Fruit fly (Drosophila melanogaster) Kc167 (cell line): ENCODE measurements around the gene CG3823.

Source experiments
- Myc ChIP-seq: fragments of >200 bp; optimal IDR thresholded peaks from 2 replicates; lab custom pipeline; 2017; ENCODE audit warnings: missing external identifiers
- Sin3A ChIP-seq: fragments of >200 bp; optimal IDR thresholded peaks from 2 replicates; lab custom pipeline; 2018; ENCODE audit warnings: missing external identifiers
- h ChIP-seq: fragments of >200 bp; optimal IDR thresholded peaks from 3 replicates; lab custom pipeline; 2018; ENCODE audit warnings: missing external identifiers
- insv ChIP-seq: fragments of >200 bp; optimal IDR thresholded peaks from 3 replicates; lab custom pipeline; 2018; ENCODE audit warnings: missing external identifiers
- psq ChIP-seq: fragments of >200 bp; optimal IDR thresholded peaks from 2 replicates; lab custom pipeline; 2017; ENCODE audit warnings: missing external identifiers
- ttk ChIP-seq: sonication (Bioruptor generic); optimal IDR thresholded peaks from 2 replicates; lab custom pipeline; 2017; ENCODE audit warnings: missing external identifiers

CG3823 gene

DNA sequence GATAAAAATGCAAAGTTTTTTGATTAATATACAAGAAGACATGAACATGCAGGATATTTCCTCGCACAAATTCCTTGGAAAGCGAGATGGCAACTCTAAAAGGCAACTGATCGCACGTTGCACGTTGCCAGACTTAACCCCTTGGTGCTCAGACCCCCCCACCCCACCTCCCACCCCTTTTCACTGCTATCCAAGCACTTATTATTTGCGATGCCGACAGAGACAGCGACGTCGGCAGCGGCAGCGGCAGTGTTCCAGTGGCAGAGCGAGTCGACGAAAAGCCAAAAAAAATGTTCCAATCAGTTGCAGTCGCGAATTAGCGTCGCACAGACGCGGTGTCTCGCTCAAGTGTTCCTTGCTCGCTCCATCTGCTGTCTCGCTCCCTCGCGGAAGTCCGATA lies at the start of gene CG3823:
Gene CG3823, plus strand, starts transcription at position 301 of the 400 bp plus-strand sequence.
- TF ChIP-seq h (lab: Kevin White, UChicago): no peak
- TF ChIP-seq psq (lab: Kevin White, UChicago): no peak
- no peak for TF ChIP-seq ttk
- TF ChIP-seq insv: no peak
- no peak for TF ChIP-seq Sin3A

DNA sequence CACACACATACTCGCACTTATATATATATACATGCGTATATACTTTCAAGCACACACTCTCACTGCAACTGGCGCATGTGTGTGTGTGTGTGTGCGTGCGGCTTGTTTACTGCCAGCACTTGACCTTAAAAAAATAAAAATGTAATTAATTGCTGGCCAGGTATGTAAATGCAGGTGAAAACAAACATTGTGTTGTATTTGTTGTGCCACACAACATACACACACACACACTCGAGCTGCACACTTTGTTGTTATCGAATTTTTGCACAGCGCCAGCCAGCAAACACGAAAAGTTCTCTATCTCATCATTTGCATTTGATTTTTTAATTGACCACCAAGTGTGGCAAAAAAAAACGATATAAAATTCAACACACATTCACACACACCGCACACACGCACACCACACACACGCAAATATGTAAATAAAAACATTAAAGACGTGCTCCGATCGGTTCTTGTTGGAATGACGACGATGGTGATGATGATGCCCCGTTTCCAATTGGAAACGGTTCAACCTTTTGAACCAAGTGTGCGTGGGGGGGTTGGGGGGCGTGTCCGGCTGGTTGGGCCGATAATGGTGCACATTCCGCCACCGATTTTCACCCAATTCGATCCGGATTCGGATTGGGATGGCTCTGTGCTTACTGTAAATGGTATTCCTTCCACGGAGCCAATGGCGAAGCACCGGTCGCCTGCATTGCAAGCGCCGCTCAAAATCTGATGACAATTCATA lies 49.0 kb upstream of the CG3823 start:
- TF ChIP-seq ttk: no peak
- TF ChIP-seq h (lab: Kevin White, UChicago): no peak
- TF ChIP-seq insv: no peak
- no peak for TF ChIP-seq Sin3A
- no peak for TF ChIP-seq Myc
- TF ChIP-seq psq (lab: Kevin White, UChicago): no peak

DNA sequence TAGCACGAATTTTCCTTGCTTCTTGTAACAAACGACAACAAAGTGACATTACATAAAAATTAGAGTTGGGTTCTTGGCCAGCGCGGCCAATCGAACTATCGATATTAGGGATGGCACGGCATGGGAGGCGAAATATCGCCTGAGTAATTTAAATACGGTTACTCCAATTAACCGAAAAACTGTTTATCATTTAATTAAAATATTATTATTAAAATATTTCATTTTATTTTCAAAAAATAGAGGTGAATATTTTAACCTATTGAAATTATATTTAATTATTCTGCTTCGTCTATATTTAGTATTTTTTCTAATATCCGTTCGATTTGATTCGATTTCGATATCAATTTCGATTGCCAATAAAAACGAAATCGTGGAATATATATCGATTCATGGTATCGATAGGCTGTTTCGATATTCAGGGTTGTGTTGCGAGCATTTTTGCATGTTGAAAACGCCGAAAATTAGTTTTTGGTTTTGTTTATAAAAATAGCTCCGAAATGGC lies 48.3 kb upstream of the CG3823 start, which contains the start of the genes Rbcn-3A and Spx:
Gene Rbcn-3A, minus strand, starts transcription at position 74 of the 502 bp plus-strand sequence.
Gene Spx, plus strand, starts transcription at position 409 of the 502 bp plus-strand sequence.
- TF ChIP-seq Sin3A (no peak), h (lab: Kevin White, UChicago) (no peak), ttk (no peak), Myc (no peak), insv (no peak)

DNA sequence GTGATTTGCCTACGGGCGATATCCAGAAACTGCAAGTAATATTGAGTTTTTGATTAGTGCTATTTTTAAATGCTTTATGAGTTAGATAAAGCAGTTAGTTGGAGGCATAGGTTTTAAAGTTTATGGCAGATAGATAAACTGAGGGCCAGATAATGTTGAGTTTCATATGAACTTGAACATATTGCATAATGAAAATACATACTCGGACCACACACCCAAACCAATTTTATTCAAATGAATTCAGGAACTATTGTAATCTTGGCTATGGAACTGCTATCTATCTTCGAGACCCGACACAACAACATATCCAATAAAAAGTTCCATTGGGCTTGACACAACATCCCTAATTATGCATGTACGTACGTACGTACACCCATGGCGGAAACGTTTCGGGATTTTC lies 44.1 kb upstream of the CG3823 start:
- TF ChIP-seq h (lab: Kevin White, UChicago): no peak
- TF ChIP-seq Sin3A: no peak
- TF ChIP-seq Myc: no peak
- no peak for TF ChIP-seq psq (lab: Kevin White, UChicago)
- TF ChIP-seq ttk: no peak
- TF ChIP-seq insv: no peak

DNA sequence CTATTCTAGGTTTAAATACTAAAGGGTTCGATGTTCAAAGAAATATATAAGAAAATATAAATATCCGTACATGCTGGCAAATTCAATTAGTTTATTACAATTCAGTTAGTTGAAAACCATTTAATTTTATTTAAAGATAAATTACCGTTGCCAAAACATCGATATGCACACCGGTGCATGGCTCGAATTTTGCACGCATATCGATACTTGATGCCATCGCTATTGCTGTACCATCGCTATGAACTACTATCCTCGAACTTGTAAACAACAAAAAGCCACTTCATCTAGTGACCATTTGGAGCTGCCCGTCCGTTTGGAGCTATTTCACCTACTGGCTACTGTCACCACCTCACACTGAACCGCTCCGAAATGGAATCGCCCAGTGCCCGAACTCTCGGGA lies 42.9 kb upstream of the CG3823 start, which contains the start of gene Josd:
Gene Josd, plus strand, starts transcription at position 270 of the 400 bp plus-strand sequence.
- no peak for TF ChIP-seq insv
- TF ChIP-seq Sin3A: no peak

DNA sequence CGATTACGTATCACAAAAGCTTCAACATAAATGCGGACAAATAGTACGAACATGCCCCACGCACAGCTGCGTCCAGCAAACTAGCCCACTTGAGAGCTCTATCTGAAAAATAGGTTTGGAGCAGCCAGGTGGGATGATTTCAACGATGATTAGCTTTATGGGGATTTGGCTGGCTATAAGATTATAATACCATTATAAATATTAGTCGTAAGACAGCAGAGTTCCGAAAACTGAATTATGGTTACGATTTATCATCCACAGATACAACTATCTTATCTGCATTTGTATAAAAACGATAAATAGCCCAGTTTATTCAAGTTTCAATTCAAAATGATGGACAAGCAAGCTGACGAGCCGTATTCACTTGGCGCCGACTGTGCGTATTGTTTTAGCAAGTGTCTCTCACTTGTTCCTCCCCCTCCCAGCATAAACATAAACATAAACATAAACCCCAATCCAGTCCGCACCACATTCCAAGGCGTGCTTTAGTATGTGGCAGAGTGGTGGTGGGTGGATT lies 40.1 kb upstream of the CG3823 start:
- TF ChIP-seq Sin3A (no peak), ttk (no peak), psq (lab: Kevin White, UChicago) (no peak), h (lab: Kevin White, UChicago) (no peak), insv (no peak)

DNA sequence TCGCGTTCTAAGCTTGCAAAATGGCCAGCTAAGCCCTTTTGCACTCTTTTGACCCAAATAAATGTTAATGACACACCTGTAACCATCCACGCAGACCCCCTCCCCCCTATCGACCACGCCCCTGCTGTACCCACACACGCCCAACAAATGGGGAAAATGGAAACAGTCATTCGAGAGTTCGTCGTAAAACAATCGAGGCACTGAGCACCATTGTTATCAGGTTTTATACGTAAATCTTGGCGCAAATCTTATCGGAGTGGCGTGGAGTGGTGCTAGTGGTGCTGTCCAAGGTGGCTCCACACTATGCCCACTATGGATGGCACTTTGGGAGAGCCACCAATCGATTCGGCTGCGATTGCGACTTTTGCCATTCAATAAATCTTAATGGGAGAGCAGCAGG lies 39.3 kb upstream of the CG3823 start:
- TF ChIP-seq Myc: no peak
- TF ChIP-seq h (lab: Kevin White, UChicago): no peak
- no peak for TF ChIP-seq insv

DNA sequence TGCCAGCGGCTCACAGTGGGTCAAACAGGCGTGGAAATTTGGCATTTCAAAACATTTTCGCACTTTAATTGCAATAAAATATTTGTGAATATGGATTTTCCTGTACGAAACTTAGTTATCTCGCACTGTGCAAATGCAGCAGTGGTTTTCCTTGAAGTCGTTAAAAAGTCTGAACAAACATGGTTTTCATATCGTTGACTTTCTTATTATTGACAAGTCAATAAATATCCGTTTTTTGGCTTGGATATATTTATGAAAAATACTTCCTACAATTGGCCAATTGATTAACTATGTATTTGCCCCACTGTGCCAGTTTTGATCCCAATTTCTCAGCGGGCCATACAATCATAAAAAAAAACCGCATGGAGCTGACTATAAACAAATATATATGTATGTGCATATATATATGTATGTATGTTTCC lies 38.3 kb upstream of the CG3823 start:
- TF ChIP-seq Sin3A (no peak), h (lab: Kevin White, UChicago) (no peak), insv (no peak), ttk (no peak), Myc (no peak), psq (lab: Kevin White, UChicago) (no peak)

DNA sequence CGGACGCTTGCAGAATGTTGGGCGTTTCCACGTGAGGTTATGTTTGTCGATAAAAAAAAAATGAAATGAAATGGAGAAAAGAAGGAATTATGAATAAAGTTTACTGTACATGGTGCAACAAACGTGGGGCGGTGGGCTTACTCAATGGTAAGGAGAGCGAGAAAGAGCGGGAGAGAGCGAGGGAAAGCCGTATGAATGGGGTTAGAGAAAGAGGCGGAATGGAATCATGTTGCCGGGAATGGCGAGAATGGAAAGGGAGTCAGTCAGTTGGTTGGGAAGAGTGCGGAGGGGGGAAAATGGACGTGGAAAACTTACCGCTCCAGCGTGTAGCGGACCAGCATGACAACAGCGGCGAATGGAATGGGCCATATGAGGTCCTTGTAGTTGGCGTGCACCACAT lies 37.7 kb upstream of the CG3823 start:
- TF ChIP-seq Sin3A (no peak), h (lab: Kevin White, UChicago) (no peak), insv (no peak), Myc (no peak), psq (lab: Kevin White, UChicago) (no peak), ttk (peak; percentile 51)

DNA sequence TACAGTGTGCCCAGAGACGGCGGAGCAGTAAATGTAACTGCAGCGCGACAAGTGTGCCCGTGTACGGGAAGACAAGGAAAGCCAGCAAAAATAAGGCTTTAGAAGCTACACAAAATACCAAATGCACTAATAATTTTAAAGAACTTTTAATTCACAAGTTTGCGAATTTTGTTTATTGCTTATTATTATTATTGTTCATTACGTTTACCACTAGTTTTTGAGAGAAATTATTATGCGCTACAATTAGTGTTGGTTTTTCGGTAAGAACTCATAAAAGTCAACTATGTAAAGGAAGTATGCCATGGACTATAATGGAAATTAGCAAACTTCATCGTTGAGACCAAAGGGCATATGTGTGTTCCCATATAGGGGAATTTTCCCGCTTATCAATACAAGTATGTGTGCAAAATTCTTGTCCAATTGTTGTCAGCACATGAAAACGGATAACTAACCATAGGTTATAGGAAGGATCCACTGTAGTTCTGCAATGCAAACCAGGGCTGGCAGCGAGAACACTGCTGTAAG lies 36.5 kb upstream of the CG3823 start, which contains the start of gene schlank:
Gene schlank, minus strand, starts transcription at position 42 of the 525 bp plus-strand sequence.
- TF ChIP-seq ttk: no peak
- TF ChIP-seq Myc: no peak
- TF ChIP-seq psq (lab: Kevin White, UChicago): no peak
- no peak for TF ChIP-seq Sin3A
- TF ChIP-seq h (lab: Kevin White, UChicago): no peak
- no peak for TF ChIP-seq insv

DNA sequence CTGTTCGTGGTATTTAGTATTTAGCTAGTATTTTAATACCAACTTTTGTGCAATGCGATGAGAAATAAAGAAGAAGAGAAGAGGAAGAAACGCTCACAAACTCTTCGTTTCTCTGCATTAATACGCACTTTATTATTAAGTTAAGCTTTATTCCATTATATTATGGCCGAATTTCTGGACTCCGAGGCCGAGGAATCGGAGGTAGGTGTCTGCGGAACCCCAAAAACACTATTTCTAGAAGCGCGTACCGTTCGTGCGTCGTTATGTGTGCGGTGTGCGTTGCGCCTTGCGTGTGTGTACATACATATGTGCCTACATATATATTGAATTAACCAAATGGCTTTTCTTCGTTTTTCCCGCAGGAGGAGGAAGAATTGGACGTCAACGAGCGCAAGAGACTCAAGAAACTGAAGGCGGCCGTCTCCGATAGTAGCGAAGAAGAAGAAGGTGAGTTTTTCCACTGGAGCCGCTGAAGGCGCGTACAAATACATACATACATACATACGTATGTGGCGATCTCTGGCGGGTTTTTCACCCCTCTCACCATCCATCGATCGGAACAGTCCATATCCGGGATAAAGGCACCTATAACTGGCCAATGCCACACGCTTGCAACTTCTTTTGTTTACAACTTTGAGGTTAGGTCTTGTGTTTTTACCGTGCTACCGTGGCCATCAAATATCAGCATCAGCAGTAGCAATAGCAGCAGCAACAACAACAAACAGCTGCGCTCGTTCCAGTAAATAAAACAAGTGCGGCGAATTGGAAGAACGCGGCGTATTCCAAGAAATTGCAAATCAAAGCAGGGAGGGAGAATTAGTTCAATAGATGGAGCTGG lies 35.8 kb upstream of the CG3823 start, which contains the start of gene Spt6:
Gene Spt6, plus strand, starts transcription at position 53 of the 838 bp plus-strand sequence.
- TF ChIP-seq Sin3A (no peak), psq (lab: Kevin White, UChicago) (no peak), h (lab: Kevin White, UChicago) (no peak), Myc (no peak), insv (no peak), ttk (no peak)

DNA sequence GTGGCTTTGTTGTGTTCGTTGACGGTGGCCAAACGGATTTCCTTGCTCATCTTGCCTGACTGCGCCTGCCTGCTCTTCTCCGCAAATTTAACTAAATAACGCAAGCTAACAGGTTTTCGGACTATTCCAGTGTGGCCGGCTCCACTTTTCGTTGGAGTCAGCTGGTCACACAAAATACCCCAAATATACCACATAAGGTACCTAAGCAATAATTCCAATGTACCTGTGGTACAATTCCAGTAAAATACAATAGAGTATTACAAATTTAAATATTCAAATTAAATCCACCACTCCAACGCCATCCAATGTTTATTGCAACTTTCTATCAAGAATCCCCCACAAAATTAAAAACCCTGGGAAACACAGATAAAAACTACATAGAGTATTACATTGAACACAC lies 27.2 kb upstream of the CG3823 start, which contains the start of gene CG3566:
Gene CG3566, minus strand, starts transcription at position 135 of the 400 bp plus-strand sequence.
- TF ChIP-seq Myc (no peak), ttk (no peak), Sin3A (no peak), insv (no peak), psq (lab: Kevin White, UChicago) (no peak), h (lab: Kevin White, UChicago) (no peak)
